Fruit fly (Drosophila melanogaster): Measurements from ENCODE around the gene GMF.

Gene GMF

DNA sequence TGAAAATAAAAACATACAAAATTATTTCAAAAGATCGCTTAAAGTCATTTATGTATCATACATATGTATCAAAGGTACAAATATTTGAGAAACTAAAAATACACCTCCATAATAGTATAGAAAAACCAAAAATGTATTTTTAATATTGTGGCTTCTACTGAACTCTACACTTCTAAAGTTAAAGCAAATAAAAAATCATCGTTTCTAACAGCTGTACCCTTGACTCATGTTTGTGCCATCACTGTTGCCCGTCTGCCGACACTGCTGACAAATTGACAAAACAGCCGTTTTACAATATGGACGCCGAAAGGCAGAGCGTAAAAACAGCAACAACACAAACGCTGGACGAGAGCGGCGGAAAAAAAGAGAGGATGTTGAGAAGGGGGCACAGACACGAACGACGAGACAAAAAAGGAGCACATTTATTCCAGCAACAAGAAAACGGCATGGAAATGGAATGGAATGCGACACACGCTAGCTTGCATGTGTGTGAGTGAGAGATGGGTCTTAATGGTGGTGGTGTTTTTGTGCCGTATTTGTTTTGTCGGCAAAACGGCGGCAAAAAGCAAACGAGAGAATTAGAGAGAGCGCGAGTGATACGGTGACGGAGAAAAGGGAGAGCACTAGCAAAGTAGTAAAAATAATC lies 16.3 kb downstream of the GMF start (continued):
- TF ChIP-seq CG3995 (GFP tag; optimal IDR thresholded peaks at IDR 0.05), result peak; percentile 62
- peak; percentile 86 for TF ChIP-seq Sox100B (GFP tag; optimal IDR thresholded peaks at IDR 0.05)
- TF ChIP-seq CG13775 (GFP tag; optimal IDR thresholded peaks at IDR 0.05), result peak; percentile 85
- peak; percentile 84 for TF ChIP-seq bab2 (GFP tag; optimal IDR thresholded peaks at IDR 0.05)
- TF ChIP-seq tgo (GFP tag; IDR thresholded peaks at IDR 0.05), result no peak
- no peak for TF ChIP-seq esg (GFP tag; conservative IDR thresholded peaks at IDR 0.05)
- TF ChIP-seq CG6654 (GFP tag; optimal IDR thresholded peaks at IDR 0.05), result peak; percentile 72
- TF ChIP-seq CG8388 (GFP tag; optimal IDR thresholded peaks at IDR 0.05), result peak; percentile 81
- TF ChIP-seq kay (GFP tag; optimal IDR thresholded peaks at IDR 0.05), result no peak
- peak; percentile 79 for TF ChIP-seq pros (GFP tag; optimal IDR thresholded peaks at IDR 0.05)
- TF ChIP-seq CG8924 (tag; optimal IDR thresholded peaks at IDR 0.05), result peak; percentile 87
- TF ChIP-seq CG7786 (GFP tag; optimal IDR thresholded peaks at IDR 0.05), result peak; percentile 81
- no peak for TF ChIP-seq CG16779 (GFP tag; IDR thresholded peaks at IDR 0.05)
- TF ChIP-seq Hmx (GFP tag; optimal IDR thresholded peaks at IDR 0.05), result peak; percentile 41
- peak; percentile 66 for TF ChIP-seq CG11723 (GFP tag; optimal IDR thresholded peaks at IDR 0.05)
- TF ChIP-seq nerfin-2 (GFP tag; IDR thresholded peaks at IDR 0.05; ENCODE audit: partially characterized antibody), result no peak
- no peak for TF ChIP-seq CG7963 (GFP tag; IDR thresholded peaks at IDR 0.05; ENCODE audit: partially characterized antibody)
- no peak for TF ChIP-seq ranshi (GFP tag; IDR thresholded peaks at IDR 0.05)
- TF ChIP-seq lov (optimal IDR thresholded peaks at IDR 0.05), result no peak
- TF ChIP-seq lov (GFP tag; IDR thresholded peaks at IDR 0.05), result no peak
- TF ChIP-seq CG9727 (GFP tag; optimal IDR thresholded peaks at IDR 0.05), result peak; percentile 86
- TF ChIP-seq CkIIα-i1 (GFP tag; IDR thresholded peaks at IDR 0.05), result no peak
- peak; percentile 75 for TF ChIP-seq CG10654 (GFP tag; optimal IDR thresholded peaks at IDR 0.05)
- TF ChIP-seq CG1603 (tag; optimal IDR thresholded peaks at IDR 0.05), result peak; percentile 61
- peak; percentile 78 for TF ChIP-seq CG18476 (GFP tag; optimal IDR thresholded peaks at IDR 0.05)
- peak; percentile 74 for TF ChIP-seq odd (GFP tag; optimal IDR thresholded peaks at IDR 0.05)
- TF ChIP-seq CG13624 (GFP tag; optimal IDR thresholded peaks at IDR 0.05), result peak; percentile 73
- TF ChIP-seq Neu2 (GFP tag; optimal IDR thresholded peaks at IDR 0.05; ENCODE audit: borderline replicate concordance), result no peak
- TF ChIP-seq Tbp (GFP tag; optimal IDR thresholded peaks at IDR 0.05), result no peak
- TF ChIP-seq gce (GFP tag; IDR thresholded peaks at IDR 0.05), result no peak
- TF ChIP-seq sna (GFP tag; IDR thresholded peaks at IDR 0.05; ENCODE audit: partially characterized antibody), result no peak
- TF ChIP-seq CG7928 (GFP tag; optimal IDR thresholded peaks at IDR 0.05), result peak; percentile 53
- TF ChIP-seq CG8281 (tag; optimal IDR thresholded peaks at IDR 0.05), result peak; percentile 94
- peak; percentile 89 for TF ChIP-seq CG12744 (GFP tag; optimal IDR thresholded peaks at IDR 0.05)
- peak; percentile 67 for TF ChIP-seq Deaf1 (tag; optimal IDR thresholded peaks at IDR 0.05)
- peak; percentile 81 for TF ChIP-seq CG15011 (GFP tag; optimal IDR thresholded peaks at IDR 0.05)
- peak; percentile 72 for TF ChIP-seq Side (GFP tag; optimal IDR thresholded peaks at IDR 0.05)
- TF ChIP-seq CG18599 (GFP tag; optimal IDR thresholded peaks at IDR 0.05), result peak; percentile 87
- no peak for TF ChIP-seq CG42726 (GFP tag; IDR thresholded peaks at IDR 0.05; ENCODE audit: partially characterized antibody)
- TF ChIP-seq gcm2 (GFP tag; optimal IDR thresholded peaks at IDR 0.05), result peak; percentile 63
- no peak for TF ChIP-seq ac (GFP tag; optimal IDR thresholded peaks at IDR 0.05)
- TF ChIP-seq jing (GFP tag; optimal IDR thresholded peaks at IDR 0.05), result peak; percentile 38
- TF ChIP-seq Adf1 (GFP tag; IDR thresholded peaks at IDR 0.05), result no peak
- no peak for TF ChIP-seq CG3726 (GFP tag; IDR thresholded peaks at IDR 0.05)
- no peak for TF ChIP-seq YL-1 (GFP tag; optimal IDR thresholded peaks at IDR 0.05)
- TF ChIP-seq GATAe (GFP tag; conservative IDR thresholded peaks at IDR 0.05), result no peak
- peak; percentile 83 for TF ChIP-seq nau (GFP tag; optimal IDR thresholded peaks at IDR 0.05)
- TF ChIP-seq ken (GFP tag; IDR thresholded peaks at IDR 0.05), result no peak
- TF ChIP-seq ato (GFP tag; IDR thresholded peaks at IDR 0.05; ENCODE audit: partially characterized antibody), result no peak
- no peak for TF ChIP-seq z (GFP tag; IDR thresholded peaks at IDR 0.05)

Data from whole organism, embryonic.